Worm (Caenorhabditis elegans) whole organism, late embryonic: ENCODE results near the gene F56B3.2.
A peak's percentile ranks its signal among the peaks of the same experiment; 100 is the strongest.
"Not testable (repeated sequence)": the region's sequence is repeated elsewhere in the genome, so short reads cannot be mapped to it uniquely, and the experiment has no call there.

Source experiments
- C38D4.7 ChIP-seq: fragments of 200-800 bp; sonication (Bioruptor generic); optimal IDR thresholded peaks from 2 replicates; lab custom pipeline; 2018; ENCODE audit warnings: mild to moderate bottlenecking, missing genetic modification characterization, moderate library complexity, missing compliant biosample characterization
- K02D7.2 ChIP-seq: sonication (generic microtip); optimal IDR thresholded peaks from 2 replicates; lab custom pipeline; 2017; ENCODE audit warnings: mild to moderate bottlenecking, missing genetic modification characterization, missing compliant biosample characterization
- K09A11.1 ChIP-seq: sonication (generic microtip); optimal IDR thresholded peaks from 2 replicates; lab custom pipeline; 2017; ENCODE audit warnings: antibody characterized with exemption, mild to moderate bottlenecking, missing genetic modification characterization, missing compliant biosample characterization; ENCODE audit not compliant: insufficient read depth
- Y22D7AL.16 ChIP-seq: sonication (generic microtip); optimal IDR thresholded peaks from 2 replicates; lab custom pipeline; 2016; ENCODE audit warnings: missing genetic modification characterization, missing compliant biosample characterization
- ceh-14 ChIP-seq: sonication (generic microtip); optimal IDR thresholded peaks from 2 replicates; lab custom pipeline; 2016; ENCODE audit warnings: missing genotype, missing genetic modification characterization, missing compliant biosample characterization
- ceh-18 ChIP-seq: sonication (generic microtip); optimal IDR thresholded peaks from 2 replicates; lab custom pipeline; 2016; ENCODE audit warnings: missing genetic modification characterization, missing compliant biosample characterization
- ceh-2 ChIP-seq: sonication (generic microtip); optimal IDR thresholded peaks from 2 replicates; lab custom pipeline; 2016; ENCODE audit warnings: missing genotype, missing genetic modification characterization, missing compliant biosample characterization
- ceh-30 ChIP-seq: fragments of 150-350 bp; optimal IDR thresholded peaks from 2 replicates; lab custom pipeline; 2014; ENCODE audit warnings: missing biosample characterization, missing genetic modification characterization
- ceh-48 ChIP-seq: sonication (generic microtip); optimal IDR thresholded peaks from 2 replicates; lab custom pipeline; 2016; ENCODE audit warnings: missing genetic modification characterization, inconsistent platforms, missing compliant biosample characterization
- ceh-6 ChIP-seq: fragments of 200-800 bp; sonication (Bioruptor generic); optimal IDR thresholded peaks from 2 replicates; lab custom pipeline; 2018; ENCODE audit warnings: mild to moderate bottlenecking, missing genetic modification characterization, missing compliant biosample characterization
- dve-1 ChIP-seq: sonication (generic microtip); optimal IDR thresholded peaks from 2 replicates; lab custom pipeline; 2017; ENCODE audit warnings: antibody characterized with exemption, mild to moderate bottlenecking, missing genetic modification characterization, missing compliant biosample characterization
- elt-2 ChIP-seq: sonication (generic microtip); optimal IDR thresholded peaks from 2 replicates; lab custom pipeline; 2016; ENCODE audit warnings: missing genetic modification reagents, missing genetic modification characterization, missing compliant biosample characterization
- ets-4 ChIP-seq: sonication (generic microtip); optimal IDR thresholded peaks from 2 replicates; lab custom pipeline; 2016; ENCODE audit warnings: missing genetic modification characterization, missing compliant biosample characterization
- fax-1 ChIP-seq: sonication (generic microtip); optimal IDR thresholded peaks from 2 replicates; lab custom pipeline; 2016; ENCODE audit warnings: missing genotype, missing genetic modification characterization, missing compliant biosample characterization
- hlh-13 ChIP-seq: fragments of 200-800 bp; sonication (Bioruptor generic); optimal IDR thresholded peaks from 2 replicates; lab custom pipeline; 2018; ENCODE audit warnings: mild to moderate bottlenecking, missing genetic modification characterization, missing compliant biosample characterization
- hlh-30 ChIP-seq: sonication (generic microtip); optimal IDR thresholded peaks from 2 replicates; lab custom pipeline; 2017; ENCODE audit warnings: antibody characterized with exemption, missing genetic modification characterization, missing compliant biosample characterization; ENCODE audit not compliant: insufficient read depth
- mec-3 ChIP-seq: sonication (generic microtip); optimal IDR thresholded peaks from 2 replicates; lab custom pipeline; 2016; ENCODE audit warnings: borderline replicate concordance, missing genetic modification characterization, missing compliant biosample characterization
- nfya-1 ChIP-seq: sonication (generic microtip); optimal IDR thresholded peaks from 2 replicates; lab custom pipeline; 2017; ENCODE audit warnings: missing genetic modification characterization, mild to moderate bottlenecking, missing compliant biosample characterization, antibody characterized with exemption, moderate library complexity
- nhr-232 ChIP-seq: sonication (generic microtip); optimal IDR thresholded peaks from 2 replicates; lab custom pipeline; 2016; ENCODE audit warnings: missing genetic modification characterization, missing compliant biosample characterization
- pat-9 ChIP-seq: fragments of 200-800 bp; sonication (Bioruptor generic); optimal IDR thresholded peaks from 2 replicates; lab custom pipeline; 2018; ENCODE audit warnings: mild to moderate bottlenecking, missing genetic modification characterization, moderate library complexity, missing compliant biosample characterization
- pha-2 ChIP-seq: sonication (generic microtip); optimal IDR thresholded peaks from 2 replicates; lab custom pipeline; 2017; ENCODE audit warnings: mild to moderate bottlenecking, missing genetic modification characterization, missing compliant biosample characterization
- pros-1 ChIP-seq: fragments of 150-350 bp; optimal IDR thresholded peaks from 2 replicates; lab custom pipeline; 2014; ENCODE audit warnings: missing biosample characterization, missing genetic modification reagents, missing genetic modification characterization
- ref-2 ChIP-seq: sonication (generic microtip); optimal IDR thresholded peaks from 2 replicates; lab custom pipeline; 2016; ENCODE audit warnings: missing genetic modification characterization, missing compliant biosample characterization
- rnt-1 ChIP-seq: sonication (generic microtip); optimal IDR thresholded peaks from 2 replicates; lab custom pipeline; 2016; ENCODE audit warnings: missing genetic modification characterization, missing compliant biosample characterization
- sox-2 ChIP-seq: fragments of 200-800 bp; sonication (Bioruptor generic); IDR thresholded peaks from 2 replicates; pipeline ENCODE4 v1.3.6; 2022; ENCODE audit warnings: missing genetic modification reagents, missing genetic modification characterization, missing compliant biosample characterization
- syd-9 ChIP-seq: sonication (generic microtip); optimal IDR thresholded peaks from 2 replicates; lab custom pipeline; 2016; ENCODE audit warnings: mild to moderate bottlenecking, missing genetic modification characterization, moderate library complexity, missing compliant biosample characterization
- tbx-2 ChIP-seq: sonication (generic microtip); optimal IDR thresholded peaks from 2 replicates; lab custom pipeline; 2016; ENCODE audit warnings: missing genetic modification characterization, missing compliant biosample characterization
- ttx-3 ChIP-seq: sonication (generic microtip); optimal IDR thresholded peaks from 2 replicates; lab custom pipeline; 2016; ENCODE audit warnings: missing genetic modification reagents, missing genetic modification characterization, missing compliant biosample characterization

The F56B3.2 gene

DNA sequence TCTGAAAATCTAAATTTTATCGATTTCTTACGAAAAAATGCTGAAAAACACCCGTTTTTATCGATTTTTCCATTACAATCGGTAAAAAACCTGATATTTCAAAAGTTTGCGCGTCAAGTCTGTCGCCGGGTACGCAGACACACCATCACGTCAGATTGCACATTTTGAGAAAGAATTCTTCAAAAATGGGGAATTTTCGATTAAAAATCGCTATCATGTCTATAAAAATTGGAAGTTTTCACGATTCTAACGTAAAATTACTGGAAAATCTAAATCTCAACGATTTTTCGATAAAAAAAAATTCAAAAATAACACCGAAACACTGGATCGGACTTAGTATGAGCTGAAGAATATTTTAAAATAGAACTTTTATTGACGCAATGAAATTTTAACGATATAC lies 25.9 kb upstream of the F56B3.2 start, which contains the start of gene F56B3.4:
F56B3.4 (minus strand) TSS at position 1 of the 400 bp plus-strand sequence.
- TF ChIP-seq fax-1 (tag; lab: Kevin White, UChicago) (no peak), hlh-13 (GFP tag; lab: Kevin White, UChicago) (no peak), nhr-232 (no peak), ceh-6 (GFP tag; lab: Kevin White, UChicago) (no peak), Y22D7AL.16 (tag; lab: Kevin White, UChicago) (no peak), pros-1 (no peak), ceh-18 (tag; lab: Kevin White, UChicago) (no peak), rnt-1 (tag; lab: Kevin White, UChicago) (no peak)

DNA sequence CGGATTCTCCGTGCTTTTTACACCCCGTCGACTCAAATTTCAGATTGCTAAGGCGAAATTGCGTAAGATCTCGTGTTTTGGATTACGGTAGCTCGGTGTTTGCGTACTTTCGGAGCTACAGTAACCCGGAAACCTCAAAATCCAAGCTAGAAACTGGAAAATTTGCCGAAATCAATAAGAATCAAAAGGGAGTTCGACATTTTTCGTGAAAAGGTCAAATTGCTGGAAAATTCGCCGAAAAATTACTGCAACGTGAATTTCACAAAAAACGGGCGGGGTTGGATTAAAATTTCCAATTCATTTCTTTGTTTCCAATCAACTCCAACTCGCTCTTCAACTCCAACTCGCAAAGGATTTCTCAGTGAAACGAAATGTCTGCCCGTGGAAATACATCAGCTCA lies 19.4 kb upstream of the F56B3.2 start, which contains the start of gene F56B3.6:
F56B3.6 (plus strand) TSS at position 301 of the 400 bp plus-strand sequence.
- no peak for TF ChIP-seq dve-1
- no peak for TF ChIP-seq tbx-2

DNA sequence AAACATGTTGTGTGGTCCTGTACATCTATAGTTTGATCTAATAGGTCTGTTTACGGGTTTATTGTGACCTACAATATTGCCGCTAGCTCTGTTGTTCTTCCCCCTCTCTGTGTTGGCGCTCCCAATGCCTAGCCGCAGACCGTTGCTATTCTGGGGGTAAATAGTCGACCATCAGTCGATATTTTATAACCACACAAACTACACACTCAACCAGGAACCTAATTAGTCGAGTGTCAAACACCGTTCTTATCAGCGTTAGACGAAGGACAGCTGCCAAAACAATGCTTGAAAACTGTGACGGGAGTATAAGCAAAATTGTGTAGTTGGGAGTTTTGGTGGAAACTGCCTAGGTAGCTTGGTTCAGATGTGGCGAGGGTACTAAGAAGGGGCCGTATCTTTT lies 14.0 kb upstream of the F56B3.2 start:
- TF ChIP-seq syd-9 (tag; lab: Kevin White, UChicago) (no peak), K02D7.2 (tag; lab: Kevin White, UChicago) (no peak)

DNA sequence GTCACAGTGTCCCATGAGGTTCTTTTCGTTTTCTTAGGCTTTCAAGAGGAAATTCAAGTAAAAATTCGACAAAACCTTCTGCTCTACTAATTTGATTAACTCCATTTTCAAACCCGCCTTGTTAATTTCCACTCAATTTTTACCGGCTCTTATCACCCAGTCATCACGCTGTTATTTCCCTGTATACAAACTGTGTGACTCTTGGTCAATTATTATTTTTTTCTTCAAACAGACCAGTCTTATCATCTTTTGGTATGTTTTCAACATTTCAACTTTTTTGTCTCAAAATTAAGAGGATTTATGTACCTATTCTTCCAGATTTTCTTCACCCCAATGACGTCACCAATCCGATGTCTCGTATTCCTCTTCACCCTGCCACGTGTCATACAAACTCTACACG lies 10.1 kb upstream of the F56B3.2 start, which contains the start of gene ugt-52:
ugt-52 (plus strand) TSS at position 301 of the 400 bp plus-strand sequence.
- no peak for TF ChIP-seq pat-9
- TF ChIP-seq ceh-48 (tag; lab: Kevin White, UChicago), result no peak
- no peak for TF ChIP-seq elt-2 (tag; lab: Kevin White, UChicago)
- TF ChIP-seq, all 69 proteins: peak for 0

DNA sequence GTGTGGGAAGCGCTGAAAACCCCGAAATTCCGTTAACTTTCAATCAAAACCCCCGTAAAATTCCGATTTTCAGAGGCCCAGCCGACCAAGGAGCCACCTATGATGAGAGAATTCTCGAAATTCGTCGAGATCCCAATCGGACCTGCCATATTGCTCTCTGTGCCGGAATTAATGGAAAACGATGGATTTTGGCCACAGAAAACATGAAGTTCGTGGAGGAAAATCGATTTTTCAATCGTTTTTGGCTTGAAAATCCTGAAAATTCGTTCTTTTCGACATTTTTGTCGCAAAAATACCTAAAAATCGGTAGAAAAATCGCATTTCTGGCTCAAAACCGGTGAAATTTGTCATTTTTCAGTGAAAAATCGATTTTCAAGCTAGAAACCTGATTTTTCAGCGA lies 5.2 kb upstream of the F56B3.2 start:
- no peak for TF ChIP-seq ttx-3
- no peak for TF ChIP-seq tbx-2
- no peak for TF ChIP-seq sox-2 (GFP tag; lab: Robert Waterston, UW)
- no peak for TF ChIP-seq ref-2
- no peak for TF ChIP-seq C38D4.7 (GFP tag; lab: Kevin White, UChicago)
- no peak for TF ChIP-seq ceh-14 (tag; lab: Kevin White, UChicago)
- no peak for TF ChIP-seq ceh-30
- no peak for TF ChIP-seq nfya-1
- no peak for TF ChIP-seq ets-4 (tag; lab: Kevin White, UChicago)
- TF ChIP-seq pha-2 (tag; lab: Kevin White, UChicago), result no peak
- TF ChIP-seq ceh-48 (tag; lab: Kevin White, UChicago), result no peak
- no peak for TF ChIP-seq dve-1
- TF ChIP-seq fax-1 (tag; lab: Kevin White, UChicago), result no peak
- no peak for TF ChIP-seq K09A11.1 (tag; lab: Kevin White, UChicago)
- TF ChIP-seq ceh-2 (tag; lab: Kevin White, UChicago), result no peak
- TF ChIP-seq Y22D7AL.16 (tag; lab: Kevin White, UChicago), result no peak
- TF ChIP-seq hlh-30 (tag; lab: Kevin White, UChicago), result no peak

DNA sequence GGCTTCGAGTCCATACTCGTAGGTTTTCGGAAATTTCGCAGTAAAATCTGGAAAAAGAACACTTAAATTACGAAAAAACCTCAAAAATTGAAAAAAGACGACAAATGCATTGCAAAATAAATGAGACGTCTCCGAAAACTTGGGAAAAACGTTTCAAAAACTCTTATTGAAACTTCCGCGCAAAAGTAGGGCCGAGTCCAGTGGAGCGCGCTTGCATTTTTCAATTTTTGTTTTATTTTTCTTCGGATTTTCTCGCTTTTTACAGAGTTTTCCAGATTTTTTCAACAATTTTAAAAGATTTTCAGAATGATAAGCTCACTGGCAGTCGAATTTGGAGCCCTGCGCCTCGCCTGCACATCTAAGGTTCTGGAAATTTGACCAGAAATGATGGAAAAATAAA lies 4.5 kb upstream of the F56B3.2 start, which contains the start of gene mrpl-2:
mrpl-2 (plus strand) TSS at position 307 of the 400 bp plus-strand sequence.
- TF ChIP-seq mec-3 (tag; lab: Kevin White, UChicago), result no peak
- peak; percentile 9 for TF ChIP-seq elt-2 (tag; lab: Kevin White, UChicago)

DNA sequence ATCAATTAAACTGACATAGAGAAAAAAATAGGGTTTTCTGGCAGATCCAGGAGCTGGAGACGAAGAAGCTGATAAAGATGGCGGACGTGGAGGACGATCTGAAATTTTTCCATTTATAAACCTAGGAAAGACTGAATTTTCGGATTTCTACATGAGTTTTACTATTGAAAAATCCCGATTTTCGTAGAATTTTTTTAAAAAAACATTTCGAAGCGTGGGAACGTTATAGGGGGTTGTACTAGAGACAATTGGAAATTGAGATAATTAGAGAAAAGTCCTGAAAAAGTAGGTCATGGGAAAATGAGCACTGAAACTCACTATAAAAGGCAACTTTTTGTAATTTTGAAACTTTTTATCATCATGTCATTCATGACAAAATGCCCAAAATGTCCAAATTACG lies 2.7 kb upstream of the F56B3.2 start, which contains the start of gene F56B3.9:
F56B3.9 (plus strand) TSS at position 301 of the 400 bp plus-strand sequence.
- not testable (repeated sequence) for TF ChIP-seq tbx-2; fax-1 (tag; lab: Kevin White, UChicago); syd-9 (tag; lab: Kevin White, UChicago)
